Worm (Caenorhabditis elegans): ENCODE data around the gene nhr-52.
"Not testable (repeated sequence)": the region's sequence is repeated elsewhere in the genome, so short reads cannot be mapped to it uniquely, and the experiment has no call there.

Gene nhr-52

ce11 chrV:15677222-15677621, at the start of gene nhr-52:
Gene nhr-52, plus strand, starts transcription at chrV:15677522.
- TF ChIP-seq hmg-4 (GFP tag; optimal IDR thresholded peaks at IDR 0.05) (no peak), B0310.2 (tag; optimal IDR thresholded peaks at IDR 0.05) (no peak), tbx-11 (GFP tag; IDR thresholded peaks at IDR 0.05) (no peak), scrt-1 (GFP tag; IDR thresholded peaks at IDR 0.05) (no peak), sea-1 (GFP tag; conservative IDR thresholded peaks at IDR 0.05) (no peak), tra-4 (tag; optimal IDR thresholded peaks at IDR 0.05) (no peak), aly-1 (tag; optimal IDR thresholded peaks at IDR 0.05) (no peak), ceh-13 (GFP tag; optimal IDR thresholded peaks at IDR 0.05) (no peak), F13C5.2 (tag; optimal IDR thresholded peaks at IDR 0.05) (no peak), ets-7 (tag; optimal IDR thresholded peaks at IDR 0.05) (no peak), hmbx-1 (tag; optimal IDR thresholded peaks at IDR 0.05) (no peak), ceh-36 (tag; optimal IDR thresholded peaks at IDR 0.05) (no peak), tbx-37 (GFP tag; conservative IDR thresholded peaks at IDR 0.05) (no peak), flt-1 (GFP tag; IDR thresholded peaks at IDR 0.05) (no peak), pes-1 (GFP tag; IDR thresholded peaks at IDR 0.05) (no peak), hnd-1 (tag; optimal IDR thresholded peaks at IDR 0.05) (no peak)

- TF ChIP-seq ets-7 (tag; optimal IDR thresholded peaks at IDR 0.05) (no peak), tbx-11 (GFP tag; IDR thresholded peaks at IDR 0.05) (no peak), ceh-13 (GFP tag; optimal IDR thresholded peaks at IDR 0.05) (no peak), hmg-4 (GFP tag; optimal IDR thresholded peaks at IDR 0.05) (no peak), tra-4 (tag; optimal IDR thresholded peaks at IDR 0.05) (no peak), ceh-36 (tag; optimal IDR thresholded peaks at IDR 0.05) (no peak), pes-1 (GFP tag; IDR thresholded peaks at IDR 0.05) (no peak), F13C5.2 (tag; optimal IDR thresholded peaks at IDR 0.05) (no peak), flt-1 (GFP tag; IDR thresholded peaks at IDR 0.05) (no peak), hmbx-1 (tag; optimal IDR thresholded peaks at IDR 0.05) (no peak), aly-1 (tag; optimal IDR thresholded peaks at IDR 0.05) (no peak), tbx-37 (GFP tag; conservative IDR thresholded peaks at IDR 0.05) (no peak), B0310.2 (tag; optimal IDR thresholded peaks at IDR 0.05) (no peak), hnd-1 (tag; optimal IDR thresholded peaks at IDR 0.05) (no peak), ama-1 (optimal IDR thresholded peaks at IDR 0.05) (no peak), scrt-1 (GFP tag; IDR thresholded peaks at IDR 0.05) (no peak)
These were observed 47.8 kb upstream of the nhr-52 start, which contains the start of gene str-248 for ce11 chrV:15629543-15629942. Gene str-248, minus strand, starts transcription at chrV:15629643.

DNA sequence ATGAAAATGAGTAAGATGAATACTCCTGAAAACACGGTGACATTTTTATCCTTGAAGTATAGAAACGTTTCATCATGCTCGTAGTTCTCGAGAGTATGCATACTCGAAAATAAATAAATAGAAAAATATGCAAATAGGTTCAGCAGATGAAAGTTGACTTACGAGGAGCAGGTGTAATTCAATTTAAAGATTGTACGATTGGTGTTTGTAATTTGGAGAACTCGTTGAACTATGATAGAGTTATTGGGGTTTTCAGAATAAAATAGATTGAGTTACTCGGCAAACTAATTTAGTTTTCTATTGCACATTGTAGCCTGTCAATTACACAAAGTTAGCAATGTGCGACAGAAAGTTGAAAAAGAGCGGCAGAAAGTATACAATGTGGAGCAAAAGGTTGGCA, 38.5 kb upstream of the nhr-52 start, which contains the start of gene srz-44:
TSS of gene srz-44 (minus strand) at position 101 of the 400 bp plus-strand sequence.
- TF ChIP-seq ceh-13 (GFP tag; optimal IDR thresholded peaks at IDR 0.05) (no peak), flt-1 (GFP tag; IDR thresholded peaks at IDR 0.05) (no peak), tra-4 (tag; optimal IDR thresholded peaks at IDR 0.05) (no peak), hmbx-1 (tag; optimal IDR thresholded peaks at IDR 0.05) (no peak)

- TF ChIP-seq flt-1 (GFP tag; IDR thresholded peaks at IDR 0.05); ceh-36 (tag; optimal IDR thresholded peaks at IDR 0.05); pes-1 (GFP tag; IDR thresholded peaks at IDR 0.05): not testable (repeated sequence)
These were observed 34.1 kb upstream of the nhr-52 start, which contains the start of gene C55A1.4 for ce11 chrV:15643192-15643591. Gene C55A1.4, minus strand, starts transcription at chrV:15643292.

ce11 chrV:15644575-15644974, 32.7 kb upstream of the nhr-52 start, which contains the start of gene str-23:
Gene str-23, plus strand, starts transcription at chrV:15644875.
- no peak for TF ChIP-seq tbx-11 (GFP tag; IDR thresholded peaks at IDR 0.05)
- TF ChIP-seq flt-1 (GFP tag; IDR thresholded peaks at IDR 0.05) = no peak
- no peak for TF ChIP-seq aly-1 (tag; optimal IDR thresholded peaks at IDR 0.05)
- TF ChIP-seq F13C5.2 (tag; optimal IDR thresholded peaks at IDR 0.05) = no peak

- not testable (repeated sequence) for TF ChIP-seq pes-1 (GFP tag; IDR thresholded peaks at IDR 0.05); hnd-1 (tag; optimal IDR thresholded peaks at IDR 0.05); ceh-36 (tag; optimal IDR thresholded peaks at IDR 0.05)
These were observed 29.7 kb upstream of the nhr-52 start, which contains the start of the genes C55A1.7 and C55A1.6 for ce11 chrV:15647536-15648085. Gene C55A1.7, minus strand, starts transcription at chrV:15647636. Gene C55A1.6, plus strand, starts transcription at chrV:15648035.

- no peak for TF ChIP-seq F13C5.2 (tag; optimal IDR thresholded peaks at IDR 0.05)
- no peak for TF ChIP-seq ama-1 (optimal IDR thresholded peaks at IDR 0.05)
- no peak for TF ChIP-seq sea-1 (GFP tag; conservative IDR thresholded peaks at IDR 0.05)
- TF ChIP-seq ceh-36 (tag; optimal IDR thresholded peaks at IDR 0.05) = no peak
- TF ChIP-seq tbx-37 (GFP tag; conservative IDR thresholded peaks at IDR 0.05) = no peak
- TF ChIP-seq pes-1 (GFP tag; IDR thresholded peaks at IDR 0.05) = no peak
- TF ChIP-seq hmbx-1 (tag; optimal IDR thresholded peaks at IDR 0.05) = no peak
- TF ChIP-seq B0310.2 (tag; optimal IDR thresholded peaks at IDR 0.05) = no peak
- no peak for TF ChIP-seq hmg-4 (GFP tag; optimal IDR thresholded peaks at IDR 0.05)
- TF ChIP-seq ceh-13 (GFP tag; optimal IDR thresholded peaks at IDR 0.05) = no peak
- TF ChIP-seq hnd-1 (tag; optimal IDR thresholded peaks at IDR 0.05) = no peak
- no peak for TF ChIP-seq tbx-11 (GFP tag; IDR thresholded peaks at IDR 0.05)
- TF ChIP-seq flt-1 (GFP tag; IDR thresholded peaks at IDR 0.05) = no peak
- TF ChIP-seq tra-4 (tag; optimal IDR thresholded peaks at IDR 0.05) = no peak
- TF ChIP-seq ets-7 (tag; optimal IDR thresholded peaks at IDR 0.05) = no peak
- no peak for TF ChIP-seq scrt-1 (GFP tag; IDR thresholded peaks at IDR 0.05)
- no peak for TF ChIP-seq aly-1 (tag; optimal IDR thresholded peaks at IDR 0.05)
These were observed 27.2 kb upstream of the nhr-52 start, which contains the start of gene sru-42 for ce11 chrV:15650167-15650566. Gene sru-42, plus strand, starts transcription at chrV:15650467.

ce11 chrV:15652147-15652546, 25.2 kb upstream of the nhr-52 start:
- no peak for TF ChIP-seq ceh-13 (GFP tag; optimal IDR thresholded peaks at IDR 0.05)
- no peak for TF ChIP-seq hmbx-1 (tag; optimal IDR thresholded peaks at IDR 0.05)
- no peak for TF ChIP-seq tbx-37 (GFP tag; conservative IDR thresholded peaks at IDR 0.05)
- TF ChIP-seq ama-1 (optimal IDR thresholded peaks at IDR 0.05) = no peak
- no peak for TF ChIP-seq ceh-36 (tag; optimal IDR thresholded peaks at IDR 0.05)
- no peak for TF ChIP-seq flt-1 (GFP tag; IDR thresholded peaks at IDR 0.05)
- no peak for TF ChIP-seq hmg-4 (GFP tag; optimal IDR thresholded peaks at IDR 0.05)
- no peak for TF ChIP-seq tra-4 (tag; optimal IDR thresholded peaks at IDR 0.05)
- no peak for TF ChIP-seq pes-1 (GFP tag; IDR thresholded peaks at IDR 0.05)
